Worm (Caenorhabditis elegans) whole organism, midembryonic: ENCODE results near the gene B0222.11.

Experiments
- T22C8.4 ChIP-seq: fragments of 200-800 bp; sonication (Bioruptor generic); IDR thresholded peaks from 2 replicates; pipeline ENCODE4 v1.3.6; 2022; ENCODE audit warnings: missing genetic modification characterization, missing compliant biosample characterization
- cog-1 ChIP-seq: sonication (generic microtip); optimal IDR thresholded peaks from 2 replicates; lab custom pipeline; 2016; ENCODE audit warnings: missing genetic modification characterization, missing compliant biosample characterization
- flt-1 ChIP-seq: fragments of 200-800 bp; sonication (Bioruptor generic); IDR thresholded peaks from 2 replicates; pipeline ENCODE4 v1.3.6; 2022; ENCODE audit warnings: missing genetic modification characterization, missing compliant biosample characterization
- klf-2 ChIP-seq: fragments of 200-800 bp; sonication (Bioruptor generic); conservative IDR thresholded peaks from 2 replicates; pipeline ENCODE4 v1.3.6; 2022; ENCODE audit warnings: missing genetic modification reagents, missing genetic modification characterization, missing compliant biosample characterization
- med-1 ChIP-seq: sonication (generic microtip); optimal IDR thresholded peaks from 2 replicates; lab custom pipeline; 2017; ENCODE audit warnings: missing genetic modification characterization, mild to moderate bottlenecking, missing compliant biosample characterization, antibody characterized with exemption, missing genetic modification reagents; ENCODE audit not compliant: insufficient read depth
- ref-1 ChIP-seq: fragments of 200-800 bp; sonication (Bioruptor generic); conservative IDR thresholded peaks from 2 replicates; pipeline ENCODE4 v1.3.6; 2022; ENCODE audit warnings: missing genetic modification reagents, missing genetic modification characterization, missing compliant biosample characterization
- tab-1 ChIP-seq: fragments of 200-800 bp; sonication (Bioruptor generic); IDR thresholded peaks from 2 replicates; pipeline ENCODE4 v1.3.6; 2022; ENCODE audit warnings: missing genetic modification characterization, missing compliant biosample characterization
- ztf-23 ChIP-seq: fragments of 200-800 bp; sonication (Bioruptor generic); IDR thresholded peaks from 2 replicates; pipeline ENCODE4 v1.3.6; 2022; ENCODE audit warnings: missing genetic modification reagents, missing genetic modification characterization, missing compliant biosample characterization
- ztf-29 ChIP-seq: fragments of 200-800 bp; sonication (Bioruptor generic); IDR thresholded peaks from 2 replicates; pipeline ENCODE4 v1.3.6; 2022; ENCODE audit warnings: missing genetic modification reagents, missing genetic modification characterization, missing compliant biosample characterization

B0222.11 gene

ce11 chrV:9166306-9166705 is 1.7 kb downstream of the B0222.11 start:
- TF ChIP-seq med-1 (GFP tag; lab: Kevin White, UChicago) (no peak), ztf-23 (GFP tag; lab: Robert Waterston, UW) (no peak), tab-1 (GFP tag; lab: Robert Waterston, UW) (no peak), cog-1 (tag; lab: Kevin White, UChicago) (no peak), ztf-29 (no peak), klf-2 (no peak), flt-1 (GFP tag; lab: Robert Waterston, UW) (no peak), ref-1 (GFP tag; lab: Robert Waterston, UW) (no peak), T22C8.4 (GFP tag; lab: Robert Waterston, UW) (no peak)

ce11 chrV:9165073-9165699 is 2.8 kb downstream of the B0222.11 start, which contains the start of gene col-10:
Gene col-10 (minus strand): TSS chrV:9165307.
- TF ChIP-seq flt-1 (GFP tag; lab: Robert Waterston, UW) (no peak), ztf-23 (GFP tag; lab: Robert Waterston, UW) (no peak), tab-1 (GFP tag; lab: Robert Waterston, UW) (no peak), ref-1 (GFP tag; lab: Robert Waterston, UW) (no peak), ztf-29 (no peak), klf-2 (no peak), T22C8.4 (GFP tag; lab: Robert Waterston, UW) (no peak), cog-1 (tag; lab: Kevin White, UChicago) (no peak), med-1 (GFP tag; lab: Kevin White, UChicago) (no peak)

- no peak for TF ChIP-seq ref-1 (GFP tag; lab: Robert Waterston, UW)
- no peak for TF ChIP-seq flt-1 (GFP tag; lab: Robert Waterston, UW)
- no peak for TF ChIP-seq med-1 (GFP tag; lab: Kevin White, UChicago)
- no peak for TF ChIP-seq ztf-29
- no peak for TF ChIP-seq ztf-23 (GFP tag; lab: Robert Waterston, UW)
These were observed 4.1 kb downstream of the B0222.11 start for ce11 chrV:9163897-9164296.

ce11 chrV:9162955-9163468 is 5.0 kb downstream of the B0222.11 start, which contains the start of gene col-145:
Gene col-145 (minus strand): TSS chrV:9163005.
- TF ChIP-seq T22C8.4 (GFP tag; lab: Robert Waterston, UW) (no peak), med-1 (GFP tag; lab: Kevin White, UChicago) (no peak), ref-1 (GFP tag; lab: Robert Waterston, UW) (no peak), flt-1 (GFP tag; lab: Robert Waterston, UW) (no peak), ztf-23 (GFP tag; lab: Robert Waterston, UW) (no peak), tab-1 (GFP tag; lab: Robert Waterston, UW) (no peak), cog-1 (tag; lab: Kevin White, UChicago) (no peak), ztf-29 (no peak), klf-2 (no peak)

ce11 chrV:9162118-9162729 is 5.8 kb downstream of the B0222.11 start:
- TF ChIP-seq T22C8.4 (GFP tag; lab: Robert Waterston, UW) (no peak), flt-1 (GFP tag; lab: Robert Waterston, UW) (no peak), cog-1 (tag; lab: Kevin White, UChicago) (no peak), med-1 (GFP tag; lab: Kevin White, UChicago) (no peak), ztf-29 (no peak), ref-1 (GFP tag; lab: Robert Waterston, UW) (no peak), ztf-23 (GFP tag; lab: Robert Waterston, UW) (no peak), klf-2 (no peak), tab-1 (GFP tag; lab: Robert Waterston, UW) (no peak)

- TF ChIP-seq ztf-29 (no peak), klf-2 (no peak), cog-1 (tag; lab: Kevin White, UChicago) (no peak), ztf-23 (GFP tag; lab: Robert Waterston, UW) (no peak), med-1 (GFP tag; lab: Kevin White, UChicago) (no peak), flt-1 (GFP tag; lab: Robert Waterston, UW) (no peak), ref-1 (GFP tag; lab: Robert Waterston, UW) (no peak), tab-1 (GFP tag; lab: Robert Waterston, UW) (no peak), T22C8.4 (GFP tag; lab: Robert Waterston, UW) (no peak)
These were observed 7.6 kb downstream of the B0222.11 start, which contains the start of gene col-144 for ce11 chrV:9160224-9160886. Gene col-144 (minus strand): TSS chrV:9160642.

- TF ChIP-seq klf-2 = no peak
- TF ChIP-seq ztf-23 (GFP tag; lab: Robert Waterston, UW) = no peak
- no peak for TF ChIP-seq med-1 (GFP tag; lab: Kevin White, UChicago)
- no peak for TF ChIP-seq T22C8.4 (GFP tag; lab: Robert Waterston, UW)
- no peak for TF ChIP-seq cog-1 (tag; lab: Kevin White, UChicago)
- no peak for TF ChIP-seq ztf-29
- no peak for TF ChIP-seq flt-1 (GFP tag; lab: Robert Waterston, UW)
- TF ChIP-seq tab-1 (GFP tag; lab: Robert Waterston, UW) = no peak
- no peak for TF ChIP-seq ref-1 (GFP tag; lab: Robert Waterston, UW)
These were observed 10.4 kb downstream of the B0222.11 start for ce11 chrV:9157597-9157996.

- TF ChIP-seq cog-1 (tag; lab: Kevin White, UChicago) = no peak
- TF ChIP-seq flt-1 (GFP tag; lab: Robert Waterston, UW) = no peak
- TF ChIP-seq med-1 (GFP tag; lab: Kevin White, UChicago) = no peak
- TF ChIP-seq tab-1 (GFP tag; lab: Robert Waterston, UW) = no peak
- TF ChIP-seq ztf-23 (GFP tag; lab: Robert Waterston, UW) = no peak
- no peak for TF ChIP-seq klf-2
- TF ChIP-seq T22C8.4 (GFP tag; lab: Robert Waterston, UW) = no peak
- no peak for TF ChIP-seq ref-1 (GFP tag; lab: Robert Waterston, UW)
- no peak for TF ChIP-seq ztf-29
These were observed 11.3 kb downstream of the B0222.11 start, which contains the start of gene B0222.15 for ce11 chrV:9156679-9157078. Gene B0222.15 (minus strand): TSS chrV:9156779.
